Fruit fly (Drosophila melanogaster) whole organism, wandering third instar larva: ENCODE data around the gene heix.

Source experiments
- CrebA ChIP-seq: fragments of 200-800 bp; sonication (Bioruptor generic); optimal IDR thresholded peaks from 2 replicates; lab custom pipeline; 2016; ENCODE audit warnings: missing biosample characterization, mild to moderate bottlenecking, missing genetic modification characterization, borderline replicate concordance
- HLH106 ChIP-seq: fragments of 200-800 bp; optimal IDR thresholded peaks from 3 replicates; lab custom pipeline; 2019; ENCODE audit warnings: missing biosample characterization, mild to moderate bottlenecking, missing genetic modification characterization, moderate library complexity
- Hnf4 ChIP-seq: fragments of 200-800 bp; sonication (Bioruptor generic); optimal IDR thresholded peaks from 2 replicates; lab custom pipeline; 2016; ENCODE audit warnings: missing biosample characterization, mild to moderate bottlenecking, missing genetic modification characterization
- Jra ChIP-seq: sonication (Bioruptor generic); optimal IDR thresholded peaks from 2 replicates; lab custom pipeline; 2016; ENCODE audit warnings: missing biosample characterization, missing genetic modification characterization
- Rel ChIP-seq, 2 experiments: fragments of 200-800 bp; sonication (Bioruptor generic) in 1 of 2; optimal IDR thresholded peaks; 2 replicates in 1 of 2; 3 replicates in 1 of 2; lab custom pipeline; 2016 to 2019; ENCODE audit warnings: mild to moderate bottlenecking in 2 of 2, missing biosample characterization in 2 of 2, missing genetic modification characterization in 2 of 2, moderate library complexity in 1 of 2
- br ChIP-seq: fragments of 200-800 bp; sonication (Bioruptor generic); optimal IDR thresholded peaks from 2 replicates; lab custom pipeline; 2016; ENCODE audit warnings: missing biosample characterization, missing genetic modification characterization
- dsf ChIP-seq: sonication (Bioruptor generic); optimal IDR thresholded peaks from 2 replicates; lab custom pipeline; 2016; ENCODE audit warnings: missing biosample characterization, missing genetic modification characterization, borderline replicate concordance
- ey ChIP-seq: fragments of 200-800 bp; sonication (Bioruptor generic); optimal IDR thresholded peaks from 2 replicates; lab custom pipeline; 2016; ENCODE audit warnings: missing biosample characterization, missing genetic modification characterization
- fru ChIP-seq: fragments of 200-800 bp; sonication (Bioruptor generic); optimal IDR thresholded peaks from 3 replicates; lab custom pipeline; 2016; ENCODE audit warnings: missing biosample characterization, mild to moderate bottlenecking, missing genetic modification characterization
- pan ChIP-seq: fragments of >200 bp; optimal IDR thresholded peaks from 2 replicates; lab custom pipeline; 2017
- psq ChIP-seq: fragments of 200-800 bp; sonication (Bioruptor generic); optimal IDR thresholded peaks from 3 replicates; lab custom pipeline; 2017; ENCODE audit warnings: missing biosample characterization, mild to moderate bottlenecking, missing genetic modification characterization, moderate library complexity
- rgr ChIP-seq: fragments of 200-800 bp; sonication (Bioruptor generic); optimal IDR thresholded peaks from 3 replicates; lab custom pipeline; 2016; ENCODE audit warnings: missing biosample characterization, mild to moderate bottlenecking, missing genetic modification characterization
- usp ChIP-seq: fragments of >200 bp; optimal IDR thresholded peaks from 2 replicates; lab custom pipeline; 2017; ENCODE audit warnings: missing biosample characterization, missing genetic modification characterization

- TF ChIP-seq Rel (GFP tag; optimal IDR thresholded peaks at IDR 0.05; lab: Kevin White, UChicago) (no peak), Rel (tag; optimal IDR thresholded peaks at IDR 0.05; lab: Kevin White, UChicago) (no peak), pan (lab: Kevin White, UChicago) (no peak), br (peak; percentile 4), psq (GFP tag; lab: Kevin White, UChicago) (no peak), Jra (GFP tag; lab: Kevin White, UChicago) (no peak), dsf (GFP tag; lab: Kevin White, UChicago) (no peak), HLH106 (tag; lab: Kevin White, UChicago) (peak; percentile 8), ey (GFP tag; lab: Kevin White, UChicago) (no peak), fru (GFP tag; lab: Kevin White, UChicago) (peak; percentile 12), usp (GFP tag; lab: Kevin White, UChicago) (no peak), Hnf4 (GFP tag; lab: Kevin White, UChicago) (no peak), CrebA (GFP tag; lab: Kevin White, UChicago) (no peak), rgr (GFP tag; lab: Kevin White, UChicago) (no peak)
Measured at dm6 chr2L:16275809-16276178, 23.9 kb downstream of the heix start.
